Fruit fly (Drosophila melanogaster) whole organism, embryonic: ENCODE measurements around the gene CG8925.
A peak's percentile ranks its signal among the peaks of the same experiment; 100 is the strongest.

Source experiments
- Atf3 ChIP-seq: fragments of 200-800 bp; sonication (Bioruptor generic); optimal IDR thresholded peaks from 3 replicates; lab custom pipeline; 2016; ENCODE audit warnings: missing biosample characterization, missing genetic modification characterization
- Atf6 ChIP-seq: fragments of 200-800 bp; sonication (Bioruptor generic); IDR thresholded peaks from 2 replicates; pipeline ENCODE4 v1.3.6; 2022; ENCODE audit warnings: missing biosample characterization, missing genetic modification characterization
- B-H1 ChIP-seq: fragments of 200-800 bp; sonication (Bioruptor generic); IDR thresholded peaks from 3 replicates; pipeline ENCODE4 v1.3.6; 2022; ENCODE audit warnings: missing biosample characterization, missing genetic modification characterization
- B-H2 ChIP-seq: fragments of 200-800 bp; sonication (Bioruptor generic); optimal IDR thresholded peaks from 2 replicates; lab custom pipeline; 2018; ENCODE audit warnings: missing biosample characterization, mild to moderate bottlenecking, missing genetic modification characterization
- CG10274 ChIP-seq: fragments of 200-800 bp; sonication (Bioruptor generic); optimal IDR thresholded peaks from 3 replicates; lab custom pipeline; 2017; ENCODE audit warnings: missing biosample characterization, mild to moderate bottlenecking, missing genetic modification characterization
- CG10366 ChIP-seq: fragments of 200-800 bp; sonication (Bioruptor generic); IDR thresholded peaks from 2 replicates; pipeline ENCODE4 v1.3.6; 2022; ENCODE audit warnings: missing biosample characterization, missing genetic modification characterization
- CG11560 ChIP-seq: fragments of 200-800 bp; sonication (Bioruptor generic); IDR thresholded peaks from 3 replicates; pipeline ENCODE4 v1.3.6; 2022; ENCODE audit warnings: missing biosample characterization, missing genetic modification characterization
- CG11695 ChIP-seq: fragments of 200-800 bp; sonication (Bioruptor generic); IDR thresholded peaks from 3 replicates; pipeline ENCODE4 v1.3.6; 2022; ENCODE audit warnings: missing biosample characterization, missing genetic modification characterization
- CG12299 ChIP-seq: fragments of 200-800 bp; sonication (Bioruptor generic); optimal IDR thresholded peaks from 2 replicates; lab custom pipeline; 2018; ENCODE audit warnings: missing biosample characterization, mild to moderate bottlenecking, missing genetic modification characterization
- CG17568 ChIP-seq: fragments of 200-800 bp; sonication (Bioruptor generic); optimal IDR thresholded peaks from 2 replicates; lab custom pipeline; 2018; ENCODE audit warnings: missing biosample characterization, mild to moderate bottlenecking, missing genetic modification characterization, moderate library complexity
- CG43689 ChIP-seq: fragments of 200-800 bp; sonication (Bioruptor generic); IDR thresholded peaks from 2 replicates; pipeline ENCODE4 v1.3.6; 2022; ENCODE audit warnings: missing biosample characterization, missing genetic modification characterization
- CG4617 ChIP-seq: fragments of 200-800 bp; sonication (Bioruptor generic); optimal IDR thresholded peaks from 3 replicates; lab custom pipeline; 2016; ENCODE audit warnings: missing biosample characterization, missing genetic modification characterization, borderline replicate concordance
- CG5180 ChIP-seq: fragments of 200-800 bp; sonication (Bioruptor generic); optimal IDR thresholded peaks from 3 replicates; lab custom pipeline; 2017; ENCODE audit warnings: missing biosample characterization, missing genetic modification characterization, mild to moderate bottlenecking, moderate library complexity, missing genetic modification reagents
- CG6254 ChIP-seq: fragments of 200-800 bp; sonication (Bioruptor generic); optimal IDR thresholded peaks from 3 replicates; lab custom pipeline; 2017; ENCODE audit warnings: mild to moderate bottlenecking, missing biosample characterization, missing genetic modification reagents, missing genetic modification characterization
- CG6854 ChIP-seq: fragments of 200-800 bp; sonication (Bioruptor generic); optimal IDR thresholded peaks from 3 replicates; lab custom pipeline; 2017; ENCODE audit warnings: missing biosample characterization, mild to moderate bottlenecking, missing genetic modification characterization
- CG7786 ChIP-seq: fragments of 200-800 bp; sonication (Bioruptor generic); optimal IDR thresholded peaks from 2 replicates; lab custom pipeline; 2016; ENCODE audit warnings: missing biosample characterization, missing genetic modification characterization
- CG7928 ChIP-seq: fragments of 200-800 bp; sonication (Bioruptor generic); optimal IDR thresholded peaks from 2 replicates; lab custom pipeline; 2017; ENCODE audit warnings: missing biosample characterization, mild to moderate bottlenecking, missing genetic modification characterization
- CG8290 ChIP-seq, 3 experiments: fragments of 200-800 bp; sonication (Bioruptor generic); optimal IDR thresholded peaks; 2 replicates each; lab custom pipeline; 2016 to 2019; ENCODE audit warnings: missing biosample characterization in 3 of 3, missing genetic modification characterization in 3 of 3, mild to moderate bottlenecking in 2 of 3, moderate library complexity in 1 of 3
- CG9215 ChIP-seq: fragments of 200-800 bp; sonication (Bioruptor generic); IDR thresholded peaks from 2 replicates; pipeline ENCODE4 v1.3.6; 2022; ENCODE audit warnings: missing biosample characterization, missing genetic modification characterization
- CG9609 ChIP-seq: fragments of 200-800 bp; sonication (Bioruptor generic); optimal IDR thresholded peaks from 3 replicates; lab custom pipeline; 2016; ENCODE audit warnings: missing biosample characterization, missing genetic modification characterization
- Dek ChIP-seq: fragments of 200-800 bp; sonication (Bioruptor generic); optimal IDR thresholded peaks from 3 replicates; lab custom pipeline; 2019; ENCODE audit warnings: missing biosample characterization, mild to moderate bottlenecking, missing genetic modification characterization, moderate library complexity
- Doc3 ChIP-seq: fragments of 200-800 bp; sonication (Bioruptor generic); IDR thresholded peaks from 3 replicates; pipeline ENCODE4 v1.3.6; 2022; ENCODE audit warnings: missing biosample characterization, missing genetic modification characterization; ENCODE audit not compliant: partially characterized antibody
- Dref ChIP-seq: fragments of 200-800 bp; sonication (Bioruptor generic); IDR thresholded peaks from 2 replicates; pipeline ENCODE4 v1.3.6; 2022; ENCODE audit warnings: missing biosample characterization, missing genetic modification characterization
- E2f2 ChIP-seq: fragments of 200-800 bp; sonication (Bioruptor generic); IDR thresholded peaks from 2 replicates; pipeline ENCODE4 v1.3.6; 2022; ENCODE audit warnings: missing biosample characterization, missing genetic modification characterization
- Ets65A ChIP-seq: fragments of 200-800 bp; sonication (Bioruptor generic); peaks from one replicate; lab custom pipeline; 2016; ENCODE audit warnings: missing biosample characterization, missing genetic modification characterization
- HLH54F ChIP-seq: fragments of 200-800 bp; sonication (Bioruptor generic); optimal IDR thresholded peaks from 3 replicates; lab custom pipeline; 2016; ENCODE audit warnings: missing biosample characterization, missing genetic modification characterization
- Hr39 ChIP-seq: fragments of >200 bp; optimal IDR thresholded peaks from 2 replicates; lab custom pipeline; 2017
- Jarid2 ChIP-seq: fragments of 200-800 bp; sonication (Bioruptor generic); optimal IDR thresholded peaks from 3 replicates; lab custom pipeline; 2017; ENCODE audit warnings: mild to moderate bottlenecking, missing biosample characterization, missing genetic modification reagents, missing genetic modification characterization
- Ravus ChIP-seq: fragments of 200-800 bp; sonication (Bioruptor generic); IDR thresholded peaks from 2 replicates; pipeline ENCODE4 v1.3.6; 2022; ENCODE audit warnings: missing biosample characterization, missing genetic modification characterization
- ash1 ChIP-seq: fragments of 200-800 bp; sonication (Bioruptor generic); optimal IDR thresholded peaks from 2 replicates; lab custom pipeline; 2018; ENCODE audit warnings: missing biosample characterization, mild to moderate bottlenecking, missing genetic modification characterization
- chn ChIP-seq: fragments of 200-800 bp; sonication (Bioruptor generic); optimal IDR thresholded peaks from 2 replicates; lab custom pipeline; 2016; ENCODE audit warnings: missing biosample characterization, missing genetic modification characterization
- emc ChIP-seq: fragments of 200-800 bp; sonication (Bioruptor generic); optimal IDR thresholded peaks from 2 replicates; lab custom pipeline; 2016; ENCODE audit warnings: missing biosample characterization, missing genetic modification characterization
- eve ChIP-seq, 2 experiments: fragments of >200 bp; optimal IDR thresholded peaks; 2 replicates each; lab custom pipeline; 2017; ENCODE audit warnings: missing biosample characterization in 2 of 2, missing genetic modification characterization in 2 of 2
- ftz-f1 ChIP-seq: fragments of 200-800 bp; sonication (Bioruptor generic); optimal IDR thresholded peaks from 2 replicates; lab custom pipeline; 2016; ENCODE audit warnings: missing biosample characterization, missing genetic modification characterization
- gsb-n ChIP-seq: fragments of 200-800 bp; sonication (Bioruptor generic); optimal IDR thresholded peaks from 3 replicates; lab custom pipeline; 2018; ENCODE audit warnings: missing biosample characterization, mild to moderate bottlenecking, missing genetic modification characterization
- ind ChIP-seq: fragments of 200-800 bp; sonication (Bioruptor generic); optimal IDR thresholded peaks from 3 replicates; lab custom pipeline; 2016; ENCODE audit warnings: missing biosample characterization, missing genetic modification characterization
- kay ChIP-seq: fragments of 200-800 bp; sonication (Bioruptor generic); optimal IDR thresholded peaks from 2 replicates; lab custom pipeline; 2016; ENCODE audit warnings: missing biosample characterization, missing genetic modification characterization
- lbe ChIP-seq: fragments of 200-800 bp; sonication (Bioruptor generic); optimal IDR thresholded peaks from 2 replicates; lab custom pipeline; 2016; ENCODE audit warnings: missing biosample characterization, mild to moderate bottlenecking, missing genetic modification characterization
- maf-S ChIP-seq: fragments of 200-800 bp; sonication (Bioruptor generic); optimal IDR thresholded peaks from 2 replicates; lab custom pipeline; 2016; ENCODE audit warnings: missing biosample characterization, missing genetic modification characterization
- mld ChIP-seq: fragments of 200-800 bp; sonication (Bioruptor generic); IDR thresholded peaks from 3 replicates; pipeline ENCODE4 v1.3.6; 2022; ENCODE audit warnings: missing biosample characterization, missing genetic modification characterization; ENCODE audit not compliant: partially characterized antibody
- peb ChIP-seq: fragments of 200-800 bp; sonication (Bioruptor generic); IDR thresholded peaks from 2 replicates; pipeline ENCODE4 v1.3.6; 2022; ENCODE audit warnings: missing biosample characterization, missing genetic modification characterization
- ranshi ChIP-seq: fragments of 200-800 bp; sonication (Bioruptor generic); IDR thresholded peaks from 2 replicates; pipeline ENCODE4 v1.3.6; 2022; ENCODE audit warnings: missing biosample characterization, missing genetic modification characterization
- sug ChIP-seq: fragments of 200-800 bp; optimal IDR thresholded peaks from 2 replicates; lab custom pipeline; 2019; ENCODE audit warnings: missing biosample characterization, mild to moderate bottlenecking, missing genetic modification characterization, moderate library complexity
- tap ChIP-seq: fragments of 200-800 bp; optimal IDR thresholded peaks from 3 replicates; lab custom pipeline; 2019; ENCODE audit warnings: missing biosample characterization, mild to moderate bottlenecking, missing genetic modification characterization, moderate library complexity
- toy ChIP-seq: fragments of 200-800 bp; sonication (Bioruptor generic); IDR thresholded peaks from 2 replicates; pipeline ENCODE4 v1.3.6; 2022; ENCODE audit warnings: missing biosample characterization, missing genetic modification characterization
- twi ChIP-seq: fragments of 200-800 bp; optimal IDR thresholded peaks from 2 replicates; lab custom pipeline; 2019; ENCODE audit warnings: missing biosample characterization, mild to moderate bottlenecking, missing genetic modification characterization, moderate library complexity
- vvl ChIP-seq: fragments of 200-800 bp; sonication (Bioruptor generic); IDR thresholded peaks from 2 replicates; pipeline ENCODE4 v1.3.6; 2022; ENCODE audit warnings: missing biosample characterization, missing genetic modification characterization
- wek ChIP-seq: fragments of 200-800 bp; sonication (Bioruptor generic); optimal IDR thresholded peaks from 3 replicates; lab custom pipeline; 2018; ENCODE audit warnings: missing biosample characterization, mild to moderate bottlenecking, missing genetic modification characterization, moderate library complexity
- yki ChIP-seq: fragments of >200 bp; optimal IDR thresholded peaks from 3 replicates; lab custom pipeline; 2018
- zfh1 ChIP-seq: fragments of 200-800 bp; sonication (Bioruptor generic); IDR thresholded peaks from 3 replicates; pipeline ENCODE4 v1.3.6; 2022; ENCODE audit warnings: missing biosample characterization, missing genetic modification characterization

The CG8925 gene

dm6 chr3R:16186791-16187681 lies 15.2 kb downstream of the CG8925 start, which contains the start of gene sra (continued):
- peak; percentile 45 for TF ChIP-seq ash1 (GFP tag; lab: Kevin White, UChicago)
- peak; percentile 43 for TF ChIP-seq wek
- TF ChIP-seq ind = no peak
- TF ChIP-seq B-H2 (GFP tag; lab: Kevin White, UChicago) = peak; percentile 48
- TF ChIP-seq sug (tag; lab: Kevin White, UChicago) = peak; percentile 46
- TF ChIP-seq CG4617 (GFP tag; lab: Kevin White, UChicago) = peak; percentile 59
- no peak for TF ChIP-seq ranshi (GFP tag; lab: Robert Waterston, UW)
- TF ChIP-seq maf-S (GFP tag; lab: Kevin White, UChicago) = peak; percentile 13
- TF ChIP-seq CG10366 (GFP tag; lab: Robert Waterston, UW) = peak; percentile 18; the same call in 1 of the 2 replicates
- no peak for TF ChIP-seq emc (GFP tag; lab: Kevin White, UChicago)
- TF ChIP-seq Hr39 (lab: Kevin White, UChicago) = no peak
- TF ChIP-seq CG10274 (GFP tag; lab: Kevin White, UChicago) = no peak
- TF ChIP-seq lbe (GFP tag; lab: Kevin White, UChicago) = no peak
- no peak for TF ChIP-seq Atf6 (GFP tag; lab: Robert Waterston, UW)
- no peak for TF ChIP-seq peb
- no peak for TF ChIP-seq CG43689 (GFP tag; lab: Robert Waterston, UW)
- peak; percentile 70 for TF ChIP-seq kay (GFP tag; lab: Kevin White, UChicago)
- TF ChIP-seq Doc3 (GFP tag; lab: Robert Waterston, UW) = peak; percentile 93
- no peak for TF ChIP-seq CG9215 (GFP tag; lab: Robert Waterston, UW)
- TF ChIP-seq CG6254 (GFP tag; lab: Kevin White, UChicago) = no peak
- no peak for TF ChIP-seq ftz-f1
- peak; percentile 96 for TF ChIP-seq mld (GFP tag; lab: Robert Waterston, UW)
- no peak for TF ChIP-seq CG5180 (GFP tag; lab: Kevin White, UChicago)
- no peak for TF ChIP-seq CG9609 (GFP tag; lab: Kevin White, UChicago)
- TF ChIP-seq zfh1 (GFP tag; lab: Robert Waterston, UW) = no peak
- peak; percentile 100 for TF ChIP-seq Dref (GFP tag; lab: Robert Waterston, UW)
- peak; percentile 20 for TF ChIP-seq gsb-n (tag; lab: Kevin White, UChicago)
- no peak for TF ChIP-seq Ravus
- no peak for TF ChIP-seq eve (GFP tag; optimal IDR thresholded peaks at IDR 0.05; lab: Kevin White, UChicago)
- peak; percentile 32 for TF ChIP-seq E2f2
- TF ChIP-seq toy (GFP tag; lab: Robert Waterston, UW) = no peak
- TF ChIP-seq Ets65A (GFP tag; lab: Kevin White, UChicago) = peak; percentile 85
- peak; percentile 32 for TF ChIP-seq CG7786 (GFP tag; lab: Kevin White, UChicago)
- TF ChIP-seq chn (GFP tag; lab: Kevin White, UChicago) = peak; percentile 2
- peak; percentile 98 for TF ChIP-seq Jarid2
- peak; percentile 30 for TF ChIP-seq CG6854 (GFP tag; lab: Kevin White, UChicago)
- TF ChIP-seq CG8290 (GFP tag; optimal IDR thresholded peaks at IDR 0.05; lab: Kevin White, UChicago) = peak; percentile 3
- TF ChIP-seq CG8290 (tag; optimal IDR thresholded peaks at IDR 0.05; lab: Kevin White, UChicago) = peak in 1 of 2 experiments; percentile 80
- TF ChIP-seq CG7928 (GFP tag; lab: Kevin White, UChicago) = no peak
- TF ChIP-seq CG11560 (tag; lab: Robert Waterston, UW) = peak; percentile 97
- peak; percentile 68 for TF ChIP-seq vvl (GFP tag; lab: Robert Waterston, UW)
- no peak for TF ChIP-seq HLH54F
- no peak for TF ChIP-seq yki
- no peak for TF ChIP-seq B-H1 (GFP tag; lab: Robert Waterston, UW)
- TF ChIP-seq Dek = no peak
- no peak for TF ChIP-seq tap (tag; lab: Kevin White, UChicago)
- no peak for TF ChIP-seq twi
- TF ChIP-seq CG17568 (GFP tag; lab: Kevin White, UChicago) = no peak
- peak; percentile 36 for TF ChIP-seq CG12299 (tag; lab: Kevin White, UChicago)
- TF ChIP-seq CG11695 (GFP tag; lab: Robert Waterston, UW) = no peak
- TF ChIP-seq Atf3 = no peak
